Fruit fly (Drosophila melanogaster) whole organism, embryonic: ENCODE results near the gene Lcp65Ac.

ENCODE experiments used
- B-H1 ChIP-seq: fragments of 200-800 bp; sonication (Bioruptor generic); IDR thresholded peaks from 3 replicates; pipeline ENCODE4 v1.3.6; 2022; ENCODE audit warnings: missing biosample characterization, missing genetic modification characterization
- CG1024 ChIP-seq: fragments of 200-800 bp; sonication (Bioruptor generic); IDR thresholded peaks from 2 replicates; pipeline ENCODE4 v1.3.6; 2022; ENCODE audit warnings: missing biosample characterization, missing genetic modification characterization
- CG10565 ChIP-seq: fragments of 200-800 bp; sonication (Bioruptor generic); optimal IDR thresholded peaks from 3 replicates; lab custom pipeline; 2016; ENCODE audit warnings: missing biosample characterization, mild to moderate bottlenecking, missing genetic modification characterization
- CG10959 ChIP-seq: fragments of 200-800 bp; sonication (Bioruptor generic); IDR thresholded peaks from 2 replicates; pipeline ENCODE4 v1.3.6; 2022; ENCODE audit warnings: missing biosample characterization, missing genetic modification characterization
- CG10979 ChIP-seq: fragments of 200-800 bp; sonication (Bioruptor generic); optimal IDR thresholded peaks from 2 replicates; lab custom pipeline; 2018; ENCODE audit warnings: missing biosample characterization, mild to moderate bottlenecking, missing genetic modification characterization, moderate library complexity
- CG11398 ChIP-seq: fragments of 200-800 bp; sonication (Bioruptor generic); optimal IDR thresholded peaks from 2 replicates; lab custom pipeline; 2016; ENCODE audit warnings: missing biosample characterization, missing genetic modification characterization
- CG12391 ChIP-seq: fragments of 200-800 bp; sonication (Bioruptor generic); optimal IDR thresholded peaks from 3 replicates; lab custom pipeline; 2018; ENCODE audit warnings: missing biosample characterization, mild to moderate bottlenecking, missing genetic modification characterization, moderate library complexity
- CG12659 ChIP-seq: fragments of 200-800 bp; sonication (Bioruptor generic); optimal IDR thresholded peaks from 3 replicates; lab custom pipeline; 2017; ENCODE audit warnings: mild to moderate bottlenecking, missing biosample characterization, missing genetic modification reagents, missing genetic modification characterization
- CG13424 ChIP-seq: fragments of 200-800 bp; sonication (Bioruptor generic); optimal IDR thresholded peaks from 2 replicates; lab custom pipeline; 2019; ENCODE audit warnings: missing biosample characterization, mild to moderate bottlenecking, missing genetic modification characterization, moderate library complexity
- CG15011 ChIP-seq: fragments of 200-800 bp; sonication (Bioruptor generic); optimal IDR thresholded peaks from 3 replicates; lab custom pipeline; 2018; ENCODE audit warnings: missing biosample characterization, mild to moderate bottlenecking, missing genetic modification characterization
- CG17829 ChIP-seq: fragments of 200-800 bp; optimal IDR thresholded peaks from 2 replicates; lab custom pipeline; 2019; ENCODE audit warnings: missing biosample characterization, mild to moderate bottlenecking, missing genetic modification characterization, moderate library complexity
- CG18262 ChIP-seq: fragments of 200-800 bp; optimal IDR thresholded peaks from 3 replicates; lab custom pipeline; 2019; ENCODE audit warnings: missing biosample characterization, mild to moderate bottlenecking, missing genetic modification characterization, moderate library complexity
- CG34376 ChIP-seq: fragments of 200-800 bp; sonication (Bioruptor generic); optimal IDR thresholded peaks from 2 replicates; lab custom pipeline; 2018; ENCODE audit warnings: missing biosample characterization, mild to moderate bottlenecking, missing genetic modification characterization
- CG7372 ChIP-seq: fragments of 200-800 bp; sonication (Bioruptor generic); IDR thresholded peaks from 2 replicates; pipeline ENCODE4 v1.3.6; 2022; ENCODE audit warnings: missing biosample characterization, missing genetic modification characterization
- CG9797 ChIP-seq: fragments of 200-800 bp; sonication (Bioruptor generic); optimal IDR thresholded peaks from 3 replicates; lab custom pipeline; 2018; ENCODE audit warnings: missing biosample characterization, mild to moderate bottlenecking, missing genetic modification characterization
- CoRest ChIP-seq: fragments of 200-800 bp; sonication (Bioruptor generic); optimal IDR thresholded peaks from 3 replicates; lab custom pipeline; 2018; ENCODE audit warnings: missing biosample characterization, mild to moderate bottlenecking, missing genetic modification characterization, moderate library complexity
- Ets65A ChIP-seq: fragments of 200-800 bp; sonication (Bioruptor generic); peaks from one replicate; lab custom pipeline; 2016; ENCODE audit warnings: missing biosample characterization, missing genetic modification characterization
- HHEX ChIP-seq: fragments of 200-800 bp; sonication (Bioruptor generic); optimal IDR thresholded peaks from 3 replicates; lab custom pipeline; 2017; ENCODE audit warnings: missing biosample characterization, mild to moderate bottlenecking, missing genetic modification characterization, missing genetic modification reagents
- Mrtf ChIP-seq: fragments of 200-800 bp; sonication (Bioruptor generic); IDR thresholded peaks from 3 replicates; pipeline ENCODE4 v1.3.6; 2022; ENCODE audit warnings: missing biosample characterization, missing genetic modification characterization
- Ssrp ChIP-seq: fragments of 200-800 bp; sonication (Bioruptor generic); optimal IDR thresholded peaks from 2 replicates; lab custom pipeline; 2018; ENCODE audit warnings: missing biosample characterization, mild to moderate bottlenecking, missing genetic modification characterization, moderate library complexity
- br ChIP-seq: fragments of >200 bp; optimal IDR thresholded peaks from 2 replicates; lab custom pipeline; 2017
- bsh ChIP-seq, 2 experiments: fragments of 200-800 bp; sonication (Bioruptor generic); optimal IDR thresholded peaks; 2 replicates each; lab custom pipeline; 2017 to 2018; ENCODE audit warnings: mild to moderate bottlenecking in 2 of 2, missing biosample characterization in 2 of 2, missing genetic modification characterization in 2 of 2, moderate library complexity in 1 of 2
- chif ChIP-seq, 2 experiments: fragments of 200-800 bp; sonication (Bioruptor generic); optimal IDR thresholded peaks; 3 replicates each; lab custom pipeline; 2016; ENCODE audit warnings: missing biosample characterization in 2 of 2, missing genetic modification characterization in 2 of 2
- corto ChIP-seq: fragments of 200-800 bp; sonication (Bioruptor generic); optimal IDR thresholded peaks from 2 replicates; lab custom pipeline; 2016; ENCODE audit warnings: missing biosample characterization, mild to moderate bottlenecking, missing genetic modification characterization, moderate library complexity
- dmrt11E ChIP-seq: fragments of 200-800 bp; sonication (Bioruptor generic); optimal IDR thresholded peaks from 3 replicates; lab custom pipeline; 2018; ENCODE audit warnings: missing biosample characterization, mild to moderate bottlenecking, missing genetic modification characterization, moderate library complexity
- dysf ChIP-seq: fragments of 200-800 bp; sonication (Bioruptor generic); IDR thresholded peaks from 3 replicates; pipeline ENCODE4 v1.3.6; 2022; ENCODE audit warnings: missing biosample characterization, missing genetic modification characterization
- gfzf ChIP-seq: fragments of 200-800 bp; sonication (Bioruptor generic); optimal IDR thresholded peaks from 2 replicates; lab custom pipeline; 2016; ENCODE audit warnings: missing biosample characterization, mild to moderate bottlenecking, missing genetic modification characterization, moderate library complexity
- gsb-n ChIP-seq: fragments of 200-800 bp; sonication (Bioruptor generic); optimal IDR thresholded peaks from 3 replicates; lab custom pipeline; 2018; ENCODE audit warnings: missing biosample characterization, mild to moderate bottlenecking, missing genetic modification characterization
- hbn ChIP-seq: fragments of 200-800 bp; sonication (Bioruptor generic); IDR thresholded peaks from 2 replicates; pipeline ENCODE4 v1.3.6; 2022; ENCODE audit warnings: missing biosample characterization, missing genetic modification characterization; ENCODE audit not compliant: partially characterized antibody
- lola ChIP-seq, 3 experiments: fragments of >200 bp in 2 of 3; fragments of 200-800 bp in 1 of 3; sonication (Bioruptor generic) in 1 of 3; optimal IDR thresholded peaks; 2 replicates each; lab custom pipeline; 2017 to 2019; ENCODE audit warnings: missing biosample characterization in 3 of 3, missing genetic modification characterization in 3 of 3, mild to moderate bottlenecking in 1 of 3, moderate library complexity in 1 of 3
- lov ChIP-seq, 2 experiments: fragments of 200-800 bp in 1 of 2; fragments of >200 bp in 1 of 2; sonication (Bioruptor generic) in 1 of 2; IDR thresholded peaks in 1 of 2; optimal IDR thresholded peaks in 1 of 2; 2 replicates in 1 of 2; 3 replicates in 1 of 2; pipeline versions ENCODE4 v1.3.6 to Lab custom; 2017 to 2022; ENCODE audit warnings: missing biosample characterization in 1 of 2, missing genetic modification characterization in 1 of 2
- nmo ChIP-seq: fragments of 200-800 bp; sonication (Bioruptor generic); optimal IDR thresholded peaks from 2 replicates; lab custom pipeline; 2018; ENCODE audit warnings: missing biosample characterization, mild to moderate bottlenecking, missing genetic modification characterization, moderate library complexity
- prd ChIP-seq, 3 experiments: fragments of >200 bp in 2 of 3; fragments of 200-800 bp in 1 of 3; sonication (Bioruptor generic) in 1 of 3; optimal IDR thresholded peaks in 2 of 3; IDR thresholded peaks in 1 of 3; 2 replicates in 2 of 3; 3 replicates in 1 of 3; pipeline versions ENCODE4 v1.3.6 to Lab custom; 2017 to 2022; ENCODE audit warnings: missing biosample characterization in 1 of 3, missing genetic modification characterization in 1 of 3
- row ChIP-seq: fragments of 200-800 bp; sonication (Bioruptor generic); IDR thresholded peaks from 3 replicates; pipeline ENCODE4 v1.3.6; 2022; ENCODE audit warnings: missing biosample characterization, missing genetic modification characterization
- sens ChIP-seq: fragments of 200-800 bp; sonication (Bioruptor generic); peaks from one replicate; lab custom pipeline; 2016; ENCODE audit warnings: missing biosample characterization, missing genetic modification characterization
- tio ChIP-seq: fragments of 200-800 bp; sonication (Bioruptor generic); optimal IDR thresholded peaks from 2 replicates; lab custom pipeline; 2017; ENCODE audit warnings: missing biosample characterization, missing genetic modification characterization, inconsistent platforms
- trem ChIP-seq: fragments of 200-800 bp; optimal IDR thresholded peaks from 3 replicates; lab custom pipeline; 2019; ENCODE audit warnings: missing biosample characterization, mild to moderate bottlenecking, missing genetic modification characterization, moderate library complexity
- unpg ChIP-seq: fragments of 200-800 bp; sonication (Bioruptor generic); optimal IDR thresholded peaks from 3 replicates; lab custom pipeline; 2018; ENCODE audit warnings: missing biosample characterization, mild to moderate bottlenecking, missing genetic modification characterization, moderate library complexity

Gene Lcp65Ac

DNA sequence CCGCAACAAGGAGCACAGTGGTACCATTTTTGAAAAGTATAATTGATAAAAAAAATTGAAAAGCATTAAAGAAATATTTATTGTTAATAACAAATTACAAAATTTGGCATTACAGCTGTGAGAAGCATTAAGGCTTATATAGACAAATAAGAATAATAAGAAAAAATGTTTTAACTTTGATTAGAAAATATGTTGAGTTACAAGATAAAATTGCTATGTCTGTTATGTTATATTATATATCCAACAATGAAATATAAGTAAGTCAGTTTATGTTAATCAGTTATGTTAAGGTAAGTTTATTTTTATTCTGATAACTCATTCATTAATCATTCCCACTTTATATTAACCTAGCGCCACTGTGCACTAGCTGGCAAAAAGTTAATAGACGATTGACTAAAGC is 15.2 kb downstream of the Lcp65Ac start (continued):
- TF ChIP-seq corto (GFP tag; lab: Kevin White, UChicago) (no peak), B-H1 (GFP tag; lab: Robert Waterston, UW) (no peak), br (lab: Kevin White, UChicago) (no peak), lola (GFP tag; optimal IDR thresholded peaks at IDR 0.05; lab: Kevin White, UChicago) (peak in 1 of 3 experiments; percentile 62), CG34376 (GFP tag; lab: Kevin White, UChicago) (no peak), unpg (GFP tag; lab: Kevin White, UChicago) (no peak)

DNA sequence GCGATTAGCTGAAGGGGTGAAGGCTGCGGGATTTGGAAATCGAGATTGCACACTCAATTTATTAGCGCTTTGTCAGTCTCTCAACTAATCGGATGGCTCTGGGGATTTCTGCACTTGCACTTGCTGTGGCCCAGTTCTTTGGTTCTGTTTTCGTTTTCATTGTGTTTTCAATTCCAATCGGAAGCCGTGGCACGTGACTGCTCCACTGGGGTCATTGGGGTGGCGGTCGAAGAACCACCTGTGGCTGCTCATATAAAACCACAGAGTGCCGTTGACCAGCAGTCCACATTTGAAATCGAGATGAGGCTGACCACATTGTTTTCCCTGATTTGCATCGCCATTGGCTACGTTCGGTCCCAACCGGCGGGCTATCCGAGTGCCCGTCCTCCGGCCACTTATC is 15.9 kb downstream of the Lcp65Ac start, which contains the start of gene Cpr65Az:
Gene Cpr65Az, plus strand, starts transcription at position 301 of the 400 bp plus-strand sequence.
- no peak for TF ChIP-seq CG10959 (GFP tag; lab: Robert Waterston, UW)
- TF ChIP-seq sens (GFP tag; lab: Kevin White, UChicago), result peak; percentile 14

DNA sequence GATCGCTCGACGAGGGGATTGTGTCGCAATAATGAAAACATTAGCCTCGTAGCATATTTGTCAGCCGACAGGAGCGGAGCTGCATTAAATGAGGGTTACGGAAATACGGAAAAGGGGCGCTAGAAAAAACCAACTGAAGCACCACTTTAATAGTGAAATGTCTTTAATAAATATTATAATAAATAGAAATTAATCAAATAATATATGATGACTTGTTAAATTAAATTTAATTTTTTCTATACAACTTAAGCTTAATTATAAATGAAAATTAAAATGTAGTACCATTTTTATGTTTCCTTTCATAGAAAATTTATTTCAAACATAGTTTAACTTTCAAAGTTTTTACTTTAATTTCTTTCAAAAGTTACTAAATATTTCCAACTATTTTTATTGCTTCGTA is 17.4 kb downstream of the Lcp65Ac start:
- TF ChIP-seq CG11398 (GFP tag; lab: Kevin White, UChicago) (no peak), CG17829 (no peak), CG12391 (tag; lab: Kevin White, UChicago) (peak; percentile 28), hbn (no peak), dmrt11E (peak; percentile 63), CG18262 (tag; lab: Kevin White, UChicago) (peak; percentile 69), CoRest (tag; lab: Kevin White, UChicago) (no peak), lola (GFP tag; optimal IDR thresholded peaks at IDR 0.05; lab: Kevin White, UChicago) (peak in 1 of 3 experiments; percentile 71), HHEX (GFP tag; lab: Kevin White, UChicago) (no peak), bsh (GFP tag; optimal IDR thresholded peaks at IDR 0.05; lab: Kevin White, UChicago) (no peak), gfzf (no peak), dysf (GFP tag; lab: Robert Waterston, UW) (no peak), CG13424 (tag; lab: Kevin White, UChicago) (peak; percentile 20), Ets65A (GFP tag; lab: Kevin White, UChicago) (peak; percentile 65), CG12659 (GFP tag; lab: Kevin White, UChicago) (no peak), CG10979 (tag; lab: Kevin White, UChicago) (peak; percentile 37), Mrtf (GFP tag; lab: Robert Waterston, UW) (0 out of 3 replicates have a peak, but pooled peaks have one; percentile 36), CG1024 (GFP tag; lab: Robert Waterston, UW) (no peak), trem (tag; lab: Kevin White, UChicago) (no peak), CG15011 (GFP tag; lab: Kevin White, UChicago) (no peak), CG34376 (GFP tag; lab: Kevin White, UChicago) (no peak), CG9797 (GFP tag; lab: Kevin White, UChicago) (no peak), prd (optimal IDR thresholded peaks at IDR 0.05; lab: Kevin White, UChicago) (no peak), prd (GFP tag; IDR thresholded peaks at IDR 0.05; lab: Robert Waterston, UW) (0 out of 3 replicates have a peak, but pooled peaks have one; percentile 11), chif (GFP tag; optimal IDR thresholded peaks at IDR 0.05; lab: Kevin White, UChicago) (no peak), CG7372 (GFP tag; lab: Robert Waterston, UW) (no peak), CG10565 (GFP tag; lab: Kevin White, UChicago) (no peak), gsb-n (tag; lab: Kevin White, UChicago) (peak; percentile 58), nmo (peak; percentile 46), tio (no peak), Ssrp (peak; percentile 34), row (GFP tag; lab: Robert Waterston, UW) (peak; percentile 39; the same call in 2 of the 3 replicates), lov (optimal IDR thresholded peaks at IDR 0.05; lab: Kevin White, UChicago) (no peak), lov (GFP tag; IDR thresholded peaks at IDR 0.05; lab: Robert Waterston, UW) (no peak)
